Worm (Caenorhabditis elegans) whole organism, L2 larva: Measurements from ENCODE around the gene K08D9.6.

ENCODE experiments used
- C34F6.9 ChIP-seq: fragments of 150-350 bp; optimal IDR thresholded peaks from 2 replicates; lab custom pipeline; 2014; ENCODE audit warnings: missing biosample characterization, missing genetic modification characterization
- R02D3.7 ChIP-seq: fragments of 150-350 bp; optimal IDR thresholded peaks from 2 replicates; lab custom pipeline; 2014; ENCODE audit warnings: missing biosample characterization, missing genetic modification characterization
- alr-1 ChIP-seq: fragments of 150-350 bp; optimal IDR thresholded peaks from 2 replicates; lab custom pipeline; 2014; ENCODE audit warnings: missing biosample characterization, missing genetic modification characterization
- aly-2 ChIP-seq: fragments of 150-350 bp; optimal IDR thresholded peaks from 2 replicates; lab custom pipeline; 2014; ENCODE audit warnings: missing biosample characterization, missing genetic modification characterization
- ama-1 ChIP-seq: fragments of 150-350 bp; optimal IDR thresholded peaks from 2 replicates; lab custom pipeline; 2018; ENCODE audit warnings: inconsistent platforms
- blmp-1 ChIP-seq: sonication (generic microtip); optimal IDR thresholded peaks from 2 replicates; lab custom pipeline; 2017; ENCODE audit warnings: missing genetic modification characterization, mild to moderate bottlenecking, missing compliant biosample characterization, antibody characterized with exemption, moderate library complexity; ENCODE audit not compliant: insufficient read depth
- ceh-16 ChIP-seq: fragments of 150-350 bp; optimal IDR thresholded peaks from 2 replicates; lab custom pipeline; 2014; ENCODE audit warnings: missing biosample characterization, missing genetic modification characterization
- ceh-82 ChIP-seq: fragments of 150-350 bp; optimal IDR thresholded peaks from 2 replicates; lab custom pipeline; 2014; ENCODE audit warnings: missing biosample characterization, missing genetic modification characterization
- crh-2 ChIP-seq: sonication (generic microtip); optimal IDR thresholded peaks from 2 replicates; lab custom pipeline; 2017; ENCODE audit warnings: missing biosample characterization, missing genetic modification characterization
- dmd-4 ChIP-seq: sonication (generic microtip); optimal IDR thresholded peaks from 2 replicates; lab custom pipeline; 2017; ENCODE audit warnings: missing biosample characterization, missing genetic modification characterization
- egl-27 ChIP-seq: sonication (generic microtip); optimal IDR thresholded peaks from 3 replicates; lab custom pipeline; 2017; ENCODE audit warnings: missing biosample characterization, missing genetic modification reagents, missing genetic modification characterization
- elt-1 ChIP-seq: fragments of 150-350 bp; optimal IDR thresholded peaks from 2 replicates; lab custom pipeline; 2014; ENCODE audit warnings: missing biosample characterization, missing genetic modification characterization
- elt-3 ChIP-seq: sonication (generic microtip); optimal IDR thresholded peaks from 2 replicates; lab custom pipeline; 2017; ENCODE audit warnings: missing biosample characterization, missing genetic modification characterization
- lin-11 ChIP-seq: fragments of 150-350 bp; sonication (generic microtip); optimal IDR thresholded peaks from 2 replicates; lab custom pipeline; 2014; ENCODE audit warnings: missing biosample characterization, missing genetic modification characterization, inconsistent platforms, mixed read lengths
- lin-39 ChIP-seq: fragments of 150-350 bp; optimal IDR thresholded peaks from 2 replicates; lab custom pipeline; 2014; ENCODE audit warnings: missing biosample characterization, missing genetic modification reagents, missing genetic modification characterization
- lsy-2 ChIP-seq, 2 experiments: fragments of 150-350 bp in 1 of 2; sonication (generic microtip) in 1 of 2; optimal IDR thresholded peaks; 2 replicates each; lab custom pipeline; 2014 to 2017; ENCODE audit warnings: missing biosample characterization in 2 of 2, missing genetic modification characterization in 2 of 2
- mbf-1 ChIP-seq: sonication (generic microtip); optimal IDR thresholded peaks from 2 replicates; lab custom pipeline; 2017; ENCODE audit warnings: missing biosample characterization, missing genetic modification characterization
- mdl-1 ChIP-seq, 2 experiments: fragments of 150-350 bp in 1 of 2; sonication (generic microtip) in 1 of 2; optimal IDR thresholded peaks; 2 replicates each; lab custom pipeline; 2017; ENCODE audit warnings: missing biosample characterization in 2 of 2, missing genetic modification characterization in 2 of 2
- nhr-10 ChIP-seq: sonication (generic microtip); optimal IDR thresholded peaks from 2 replicates; lab custom pipeline; 2017; ENCODE audit warnings: missing biosample characterization, missing genetic modification characterization
- nhr-11 ChIP-seq: fragments of 150-350 bp; optimal IDR thresholded peaks from 2 replicates; lab custom pipeline; 2014; ENCODE audit warnings: missing biosample characterization, missing genetic modification characterization
- nhr-12 ChIP-seq: fragments of 150-350 bp; optimal IDR thresholded peaks from 2 replicates; lab custom pipeline; 2014; ENCODE audit warnings: missing biosample characterization, missing genetic modification characterization
- nhr-129 ChIP-seq: fragments of 150-350 bp; optimal IDR thresholded peaks from 2 replicates; lab custom pipeline; 2014; ENCODE audit warnings: missing biosample characterization, missing genetic modification characterization
- nhr-237 ChIP-seq: fragments of 150-350 bp; optimal IDR thresholded peaks from 2 replicates; lab custom pipeline; 2014; ENCODE audit warnings: missing biosample characterization, missing genetic modification characterization
- nhr-25 ChIP-seq: fragments of 150-350 bp; sonication (generic microtip); optimal IDR thresholded peaks from 3 replicates; lab custom pipeline; 2014; ENCODE audit warnings: missing biosample characterization, missing genetic modification characterization
- nhr-6 ChIP-seq: fragments of 150-350 bp; optimal IDR thresholded peaks from 2 replicates; lab custom pipeline; 2014; ENCODE audit warnings: missing biosample characterization, missing genetic modification characterization
- nhr-77 ChIP-seq: fragments of 150-350 bp; optimal IDR thresholded peaks from 2 replicates; lab custom pipeline; 2014; ENCODE audit warnings: missing biosample characterization, missing genetic modification characterization
- peb-1 ChIP-seq: fragments of 150-350 bp; optimal IDR thresholded peaks from 2 replicates; lab custom pipeline; 2014; ENCODE audit warnings: missing biosample characterization, missing genetic modification characterization
- skn-1 ChIP-seq: sonication (generic microtip); optimal IDR thresholded peaks from 2 replicates; lab custom pipeline; 2017; ENCODE audit warnings: missing biosample characterization, missing genetic modification characterization
- sma-9 ChIP-seq, 2 experiments: fragments of 150-350 bp in 1 of 2; sonication (generic microtip) in 1 of 2; optimal IDR thresholded peaks; 2 replicates each; lab custom pipeline; 2014 to 2016; ENCODE audit warnings: missing genetic modification characterization in 2 of 2, mild to moderate bottlenecking in 1 of 2, missing biosample characterization in 1 of 2, missing compliant biosample characterization in 1 of 2, missing genetic modification reagents in 1 of 2, moderate library complexity in 1 of 2
- unc-55 ChIP-seq: fragments of 150-350 bp; sonication (generic microtip); optimal IDR thresholded peaks from 3 replicates; lab custom pipeline; 2014; ENCODE audit warnings: missing biosample characterization, missing genetic modification reagents, missing genetic modification characterization
- zag-1 ChIP-seq: fragments of 150-350 bp; optimal IDR thresholded peaks from 2 replicates; lab custom pipeline; 2014; ENCODE audit warnings: missing biosample characterization, missing genetic modification characterization
- ztf-11 ChIP-seq: sonication (generic microtip); optimal IDR thresholded peaks from 2 replicates; lab custom pipeline; 2017; ENCODE audit warnings: missing biosample characterization, missing genetic modification characterization
- ztf-4 ChIP-seq: fragments of 150-350 bp; optimal IDR thresholded peaks from 2 replicates; lab custom pipeline; 2014; ENCODE audit warnings: missing biosample characterization, missing genetic modification characterization

K08D9.6 gene

ce11 chrV:3256051-3256450 is 21.3 kb upstream of the K08D9.6 start, which contains the start of gene srt-63:
Gene srt-63 (minus strand): TSS chrV:3256151.
- no peak for TF ChIP-seq zag-1 (tag; lab: Kevin White, UChicago)

ce11 chrV:3250153-3250552 is 15.4 kb upstream of the K08D9.6 start, which contains the start of gene T28A11.13:
Gene T28A11.13 (minus strand): TSS chrV:3250253.
- TF ChIP-seq blmp-1 (tag; lab: Kevin White, UChicago): no peak
- TF ChIP-seq ceh-82 (tag; lab: Kevin White, UChicago): no peak
- TF ChIP-seq alr-1 (tag; lab: Kevin White, UChicago): no peak
- TF ChIP-seq nhr-237 (tag; lab: Kevin White, UChicago): no peak
- TF ChIP-seq dmd-4 (tag; lab: Kevin White, UChicago): no peak
- TF ChIP-seq skn-1 (tag; lab: Kevin White, UChicago): no peak
- TF ChIP-seq crh-2 (tag; lab: Kevin White, UChicago): no peak
- TF ChIP-seq nhr-77 (tag; lab: Kevin White, UChicago): no peak
- TF ChIP-seq R02D3.7 (tag; lab: Kevin White, UChicago): no peak
- TF ChIP-seq nhr-10 (tag; lab: Kevin White, UChicago): no peak
- no peak for TF ChIP-seq nhr-11 (tag; lab: Kevin White, UChicago)
- no peak for TF ChIP-seq sma-9 (GFP tag; optimal IDR thresholded peaks at IDR 0.05; lab: Kevin White, UChicago)
- TF ChIP-seq sma-9 (tag; optimal IDR thresholded peaks at IDR 0.05; lab: Kevin White, UChicago): no peak
- TF ChIP-seq lin-11 (tag; lab: Kevin White, UChicago): no peak
- TF ChIP-seq lsy-2 (tag; optimal IDR thresholded peaks at IDR 0.05; lab: Kevin White, UChicago): no peak
- TF ChIP-seq ceh-16 (tag; lab: Kevin White, UChicago): no peak

- TF ChIP-seq elt-1: no peak
- no peak for TF ChIP-seq peb-1 (tag; lab: Kevin White, UChicago)
- TF ChIP-seq skn-1 (tag; lab: Kevin White, UChicago): no peak
- TF ChIP-seq mdl-1 (tag; optimal IDR thresholded peaks at IDR 0.05; lab: Kevin White, UChicago): no peak
- TF ChIP-seq ceh-16 (tag; lab: Kevin White, UChicago): no peak
Measured at ce11 chrV:3247515-3247914, 12.7 kb upstream of the K08D9.6 start, which contains the start of gene srj-8. Gene srj-8 (plus strand): TSS chrV:3247815.

- TF ChIP-seq ama-1 (lab: Kevin White, UChicago): no peak
- TF ChIP-seq zag-1 (tag; lab: Kevin White, UChicago): no peak
- no peak for TF ChIP-seq nhr-12
- TF ChIP-seq nhr-25 (tag; lab: Kevin White, UChicago): no peak
- TF ChIP-seq ztf-4 (tag; lab: Kevin White, UChicago): no peak
- TF ChIP-seq ceh-16 (tag; lab: Kevin White, UChicago): no peak
- TF ChIP-seq elt-3 (tag; lab: Kevin White, UChicago): no peak
- TF ChIP-seq skn-1 (tag; lab: Kevin White, UChicago): no peak
- TF ChIP-seq blmp-1 (tag; lab: Kevin White, UChicago): no peak
- no peak for TF ChIP-seq elt-1
- TF ChIP-seq lin-39: no peak
- TF ChIP-seq sma-9 (GFP tag; optimal IDR thresholded peaks at IDR 0.05; lab: Kevin White, UChicago): no peak
- TF ChIP-seq sma-9 (tag; optimal IDR thresholded peaks at IDR 0.05; lab: Kevin White, UChicago): no peak
- no peak for TF ChIP-seq nhr-11 (tag; lab: Kevin White, UChicago)
- no peak for TF ChIP-seq nhr-129 (tag; lab: Kevin White, UChicago)
- no peak for TF ChIP-seq aly-2 (tag; lab: Kevin White, UChicago)
- TF ChIP-seq C34F6.9 (tag; lab: Kevin White, UChicago): no peak
Measured at ce11 chrV:3244703-3245102, 9.9 kb upstream of the K08D9.6 start, which contains the start of gene srj-7. Gene srj-7 (plus strand): TSS chrV:3245003.

ce11 chrV:3242984-3243383 is 8.2 kb upstream of the K08D9.6 start, which contains the start of gene gst-23:
Gene gst-23 (plus strand): TSS chrV:3243284.
- no peak for TF ChIP-seq zag-1 (tag; lab: Kevin White, UChicago)
- TF ChIP-seq crh-2 (tag; lab: Kevin White, UChicago): no peak
- no peak for TF ChIP-seq sma-9 (GFP tag; optimal IDR thresholded peaks at IDR 0.05; lab: Kevin White, UChicago)
- no peak for TF ChIP-seq sma-9 (tag; optimal IDR thresholded peaks at IDR 0.05; lab: Kevin White, UChicago)
- no peak for TF ChIP-seq ztf-4 (tag; lab: Kevin White, UChicago)
- TF ChIP-seq skn-1 (tag; lab: Kevin White, UChicago): no peak
- no peak for TF ChIP-seq egl-27
- no peak for TF ChIP-seq elt-3 (tag; lab: Kevin White, UChicago)
- TF ChIP-seq nhr-12: no peak
- TF ChIP-seq nhr-11 (tag; lab: Kevin White, UChicago): no peak

- TF ChIP-seq unc-55 (GFP tag; lab: Kevin White, UChicago): no peak
- TF ChIP-seq nhr-6: no peak
- TF ChIP-seq elt-1: no peak
- no peak for TF ChIP-seq nhr-10 (tag; lab: Kevin White, UChicago)
- no peak for TF ChIP-seq peb-1 (tag; lab: Kevin White, UChicago)
- no peak for TF ChIP-seq ztf-11 (tag; lab: Kevin White, UChicago)
- TF ChIP-seq mbf-1: no peak
- no peak for TF ChIP-seq lin-11 (tag; lab: Kevin White, UChicago)
Measured at ce11 chrV:3241175-3241574, 6.4 kb upstream of the K08D9.6 start, which contains the start of gene srj-11. Gene srj-11 (plus strand): TSS chrV:3241424.
